Fruit fly (Drosophila melanogaster): Measurements from ENCODE around the gene Acn.

DNA sequence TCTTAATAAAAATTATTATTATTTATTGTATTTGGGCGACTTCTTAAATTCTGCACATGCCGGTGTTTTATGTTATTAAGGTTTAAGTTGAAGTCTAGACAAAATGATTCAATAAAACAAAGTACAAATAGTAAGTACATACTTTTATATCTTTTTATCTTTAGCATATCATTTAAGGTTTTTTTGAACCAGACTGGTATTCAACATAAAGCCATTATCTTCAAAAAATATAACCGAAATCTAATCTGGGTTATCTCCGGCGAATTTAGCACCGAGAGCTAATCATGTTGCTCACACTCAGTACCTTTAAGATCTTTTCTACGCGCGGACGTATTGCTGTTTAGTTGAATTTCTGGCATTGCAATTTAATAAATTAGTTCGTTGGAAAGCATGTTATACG, 48.0 kb upstream of the Acn start, which contains the start of gene CG31792:
- TF ChIP-seq CG33017 (tag; optimal IDR thresholded peaks at IDR 0.05) = no peak
- no peak for TF ChIP-seq CG7045 (GFP tag; optimal IDR thresholded peaks at IDR 0.05)
- TF ChIP-seq CG14711 (tag; optimal IDR thresholded peaks at IDR 0.05) = no peak
- no peak for TF ChIP-seq kay (GFP tag; ENCODE audit: borderline replicate concordance)
- TF ChIP-seq CG5204 (GFP tag; optimal IDR thresholded peaks at IDR 0.05) = no peak
- TF ChIP-seq CG11617 (GFP tag; optimal IDR thresholded peaks at IDR 0.05) = no peak
- TF ChIP-seq toe (GFP tag; optimal IDR thresholded peaks at IDR 0.05) = no peak
